Fruit fly (Drosophila melanogaster) whole organism, prepupa: ENCODE results near the gene CG42390.
A peak's percentile ranks its signal among the peaks of the same experiment; 100 is the strongest.

Experiments used
- CG10631 ChIP-seq: fragments of 200-800 bp; sonication (Bioruptor generic); optimal IDR thresholded peaks from 2 replicates; lab custom pipeline; 2016; ENCODE audit warnings: missing biosample characterization, missing genetic modification characterization
- CG11294 ChIP-seq: fragments of 200-800 bp; sonication (Bioruptor generic); IDR thresholded peaks from 2 replicates; pipeline ENCODE4 v1.3.6; 2022; ENCODE audit warnings: missing biosample characterization, missing genetic modification characterization
- CG11762 ChIP-seq: fragments of 200-800 bp; sonication (Bioruptor generic); optimal IDR thresholded peaks from 3 replicates; lab custom pipeline; 2016; ENCODE audit warnings: missing biosample characterization, missing genetic modification characterization; ENCODE audit not compliant: insufficient read depth
- CG15336 ChIP-seq: fragments of 200-800 bp; sonication (Bioruptor generic); IDR thresholded peaks from 2 replicates; pipeline ENCODE4 v1.3.6; 2022; ENCODE audit warnings: missing biosample characterization, missing genetic modification characterization
- CG32006 ChIP-seq: fragments of 200-800 bp; sonication (Bioruptor generic); optimal IDR thresholded peaks from 3 replicates; lab custom pipeline; 2017; ENCODE audit warnings: missing biosample characterization, mild to moderate bottlenecking, missing genetic modification characterization
- CG3919 ChIP-seq: fragments of 200-800 bp; sonication (Bioruptor generic); optimal IDR thresholded peaks from 3 replicates; lab custom pipeline; 2016; ENCODE audit warnings: missing biosample characterization, missing genetic modification characterization
- CG4318 ChIP-seq: fragments of 200-800 bp; sonication (Bioruptor generic); optimal IDR thresholded peaks from 3 replicates; lab custom pipeline; 2017; ENCODE audit warnings: missing biosample characterization, mild to moderate bottlenecking, missing genetic modification characterization
- CG6808 ChIP-seq: fragments of 200-800 bp; sonication (Bioruptor generic); optimal IDR thresholded peaks from 3 replicates; lab custom pipeline; 2017; ENCODE audit warnings: missing biosample characterization, missing genetic modification characterization, mild to moderate bottlenecking, moderate library complexity, missing genetic modification reagents
- CG8632 ChIP-seq: fragments of 200-800 bp; sonication (Bioruptor generic); optimal IDR thresholded peaks from 3 replicates; lab custom pipeline; 2016; ENCODE audit warnings: missing biosample characterization, missing genetic modification characterization
- CG9139 ChIP-seq: fragments of 200-800 bp; sonication (Bioruptor generic); optimal IDR thresholded peaks from 3 replicates; lab custom pipeline; 2017; ENCODE audit warnings: missing biosample characterization, mild to moderate bottlenecking, missing genetic modification characterization
- Eip78C ChIP-seq: fragments of 200-800 bp; sonication (Bioruptor generic); peaks from one replicate; lab custom pipeline; 2016; ENCODE audit warnings: missing biosample characterization, missing genetic modification characterization
- Ets96B ChIP-seq: fragments of 200-800 bp; optimal IDR thresholded peaks from 2 replicates; lab custom pipeline; 2019; ENCODE audit warnings: missing biosample characterization, mild to moderate bottlenecking, missing genetic modification characterization, moderate library complexity
- Gug ChIP-seq: fragments of 200-800 bp; sonication (Bioruptor generic); IDR thresholded peaks from 2 replicates; pipeline ENCODE4 v1.3.6; 2022; ENCODE audit warnings: missing biosample characterization, missing genetic modification characterization
- Hr38 ChIP-seq: sonication (Bioruptor generic); optimal IDR thresholded peaks from 2 replicates; lab custom pipeline; 2016; ENCODE audit warnings: missing biosample characterization, missing genetic modification characterization
- Met ChIP-seq: fragments of 200-800 bp; sonication (Bioruptor generic); optimal IDR thresholded peaks from 3 replicates; lab custom pipeline; 2016; ENCODE audit warnings: missing biosample characterization, missing genetic modification characterization
- OdsH ChIP-seq: fragments of 200-800 bp; sonication (Bioruptor generic); optimal IDR thresholded peaks from 3 replicates; lab custom pipeline; 2016; ENCODE audit warnings: missing biosample characterization, missing genetic modification characterization
- Smox ChIP-seq: fragments of 200-800 bp; sonication (Bioruptor generic); optimal IDR thresholded peaks from 3 replicates; lab custom pipeline; 2016; ENCODE audit warnings: missing biosample characterization, missing genetic modification characterization
- Sox102F ChIP-seq: fragments of 200-800 bp; sonication (Bioruptor generic); optimal IDR thresholded peaks from 2 replicates; lab custom pipeline; 2016; ENCODE audit warnings: missing biosample characterization, mild to moderate bottlenecking, missing genetic modification characterization
- Sox14 ChIP-seq: fragments of 200-800 bp; sonication (Bioruptor generic); optimal IDR thresholded peaks from 3 replicates; lab custom pipeline; 2016; ENCODE audit warnings: missing biosample characterization, missing genetic modification characterization
- acj6 ChIP-seq: fragments of 200-800 bp; sonication (Bioruptor generic); optimal IDR thresholded peaks from 3 replicates; lab custom pipeline; 2016; ENCODE audit warnings: missing biosample characterization, missing genetic modification characterization
- cyc ChIP-seq: fragments of 200-800 bp; sonication (Bioruptor generic); optimal IDR thresholded peaks from 3 replicates; lab custom pipeline; 2016; ENCODE audit warnings: missing biosample characterization, missing genetic modification characterization
- dac ChIP-seq: fragments of 200-800 bp; sonication (Bioruptor generic); optimal IDR thresholded peaks from 2 replicates; lab custom pipeline; 2017; ENCODE audit warnings: missing biosample characterization, mild to moderate bottlenecking, missing genetic modification characterization
- dsx ChIP-seq: fragments of 200-800 bp; optimal IDR thresholded peaks from 3 replicates; lab custom pipeline; 2019; ENCODE audit warnings: missing biosample characterization, mild to moderate bottlenecking, missing genetic modification characterization, moderate library complexity; ENCODE audit not compliant: poor library complexity, severe bottlenecking
- eg ChIP-seq: fragments of 200-800 bp; sonication (Bioruptor generic); IDR thresholded peaks from 3 replicates; pipeline ENCODE4 v1.3.6; 2022; ENCODE audit warnings: missing biosample characterization, missing genetic modification characterization
- fd59A ChIP-seq: fragments of 200-800 bp; sonication (Bioruptor generic); optimal IDR thresholded peaks from 2 replicates; lab custom pipeline; 2017; ENCODE audit warnings: missing biosample characterization, mild to moderate bottlenecking, missing genetic modification characterization, missing genetic modification reagents
- fd85E ChIP-seq: fragments of 200-800 bp; sonication (Bioruptor generic); optimal IDR thresholded peaks from 3 replicates; lab custom pipeline; 2016; ENCODE audit warnings: missing biosample characterization, missing genetic modification characterization
- lz ChIP-seq: fragments of 200-800 bp; sonication (Bioruptor generic); optimal IDR thresholded peaks from 3 replicates; lab custom pipeline; 2016; ENCODE audit warnings: missing biosample characterization, missing genetic modification characterization
- net ChIP-seq: fragments of 200-800 bp; sonication (Bioruptor generic); optimal IDR thresholded peaks from 3 replicates; lab custom pipeline; 2016; ENCODE audit warnings: missing biosample characterization, missing genetic modification characterization
- spab ChIP-seq: fragments of 200-800 bp; sonication (Bioruptor generic); optimal IDR thresholded peaks from 2 replicates; lab custom pipeline; 2017; ENCODE audit warnings: missing biosample characterization, mild to moderate bottlenecking, missing genetic modification characterization, missing genetic modification reagents
- svp ChIP-seq: fragments of 200-800 bp; sonication (Bioruptor generic); peaks from one replicate; lab custom pipeline; 2016; ENCODE audit warnings: missing biosample characterization, missing genetic modification characterization
- topi ChIP-seq: fragments of 200-800 bp; sonication (Bioruptor generic); optimal IDR thresholded peaks from 3 replicates; lab custom pipeline; 2016; ENCODE audit warnings: missing biosample characterization, missing genetic modification characterization
- vri ChIP-seq: fragments of 200-800 bp; sonication (Bioruptor generic); optimal IDR thresholded peaks from 3 replicates; lab custom pipeline; 2016; ENCODE audit warnings: missing biosample characterization, mild to moderate bottlenecking, missing genetic modification characterization

The CG42390 gene

DNA sequence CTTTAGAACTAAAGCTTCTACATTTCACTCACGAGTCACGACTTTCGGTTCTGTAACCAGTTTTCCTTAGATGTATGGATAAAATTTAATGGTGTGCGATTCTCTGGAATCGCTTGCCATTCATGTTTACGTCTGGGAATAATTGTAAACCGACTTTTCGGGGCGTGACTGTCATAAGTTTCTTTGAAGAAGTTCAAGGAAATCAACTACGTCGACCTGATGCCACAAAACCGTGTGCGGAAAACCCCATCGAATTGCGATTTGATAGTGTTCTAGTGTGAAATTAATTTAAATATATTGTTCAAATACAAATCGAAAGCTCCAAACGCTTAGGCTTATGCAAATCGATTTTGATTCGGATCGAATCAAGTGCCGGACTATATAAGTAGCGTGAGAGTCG is 33.1 kb upstream of the CG42390 start, which contains the start of gene BomBc3:
Gene BomBc3 (plus strand): TSS at position 301 of the 400 bp plus-strand sequence.
- TF ChIP-seq topi, result no peak
- TF ChIP-seq cyc, result no peak
- no peak for TF ChIP-seq Gug
- no peak for TF ChIP-seq CG10631 (GFP tag; lab: Kevin White, UChicago)
- TF ChIP-seq net (GFP tag; lab: Kevin White, UChicago), result no peak
- no peak for TF ChIP-seq CG4318 (GFP tag; lab: Kevin White, UChicago)
- TF ChIP-seq Hr38, result no peak
- TF ChIP-seq vri (GFP tag; lab: Kevin White, UChicago), result no peak
- TF ChIP-seq CG11294, result no peak
- TF ChIP-seq Smox (GFP tag; lab: Kevin White, UChicago), result no peak
- no peak for TF ChIP-seq Met
- no peak for TF ChIP-seq dac
- no peak for TF ChIP-seq fd59A (GFP tag; lab: Kevin White, UChicago)
- no peak for TF ChIP-seq spab (GFP tag; lab: Kevin White, UChicago)
- TF ChIP-seq CG3919, result no peak
- TF ChIP-seq dsx (GFP tag; lab: Kevin White, UChicago), result no peak
- no peak for TF ChIP-seq CG15336 (GFP tag; lab: Robert Waterston, UW)
- TF ChIP-seq Eip78C (GFP tag; lab: Kevin White, UChicago), result no peak
- TF ChIP-seq fd85E (GFP tag; lab: Kevin White, UChicago), result no peak
- TF ChIP-seq OdsH (GFP tag; lab: Kevin White, UChicago), result no peak

DNA sequence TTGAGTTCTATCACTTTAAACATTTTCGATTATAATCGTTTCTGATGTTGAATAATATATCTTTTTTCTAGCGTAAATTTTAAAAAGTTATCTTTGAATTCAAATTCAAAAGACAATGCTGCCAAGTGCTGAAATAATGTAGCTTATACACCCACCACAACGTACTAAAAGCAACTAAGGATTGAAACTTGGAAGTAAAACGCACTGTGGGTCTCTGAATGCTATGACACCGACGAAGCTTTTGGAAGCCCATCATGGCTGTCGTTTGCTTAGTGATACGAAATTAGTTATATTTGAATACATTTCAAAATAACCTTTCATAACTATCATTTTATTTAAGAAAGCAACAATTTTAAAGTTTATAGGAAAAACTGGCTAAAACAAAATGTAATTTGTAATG is 25.9 kb upstream of the CG42390 start:
- TF ChIP-seq dac (no peak), CG6808 (GFP tag; lab: Kevin White, UChicago) (peak; percentile 99)

DNA sequence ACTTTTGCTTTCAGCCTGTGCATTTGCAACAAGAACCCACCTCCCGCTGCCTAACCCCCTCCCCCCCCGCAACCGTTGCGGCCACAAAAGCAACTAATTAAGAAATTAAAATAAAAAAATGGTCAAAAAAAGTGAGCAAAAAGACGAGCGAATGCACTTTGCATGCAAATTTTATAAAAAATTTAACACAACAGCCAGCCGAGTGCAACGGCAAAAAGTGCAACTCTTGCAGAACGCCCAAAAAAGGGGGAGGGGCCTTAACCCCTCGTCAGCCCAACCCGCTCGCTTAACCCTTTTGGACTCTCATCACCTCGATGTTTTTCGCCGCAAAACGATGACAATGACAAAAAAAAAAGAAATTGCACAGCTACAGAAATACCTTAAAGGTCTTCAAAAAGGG is 23.0 kb upstream of the CG42390 start:
- TF ChIP-seq Ets96B (no peak), acj6 (GFP tag; lab: Kevin White, UChicago) (no peak)

DNA sequence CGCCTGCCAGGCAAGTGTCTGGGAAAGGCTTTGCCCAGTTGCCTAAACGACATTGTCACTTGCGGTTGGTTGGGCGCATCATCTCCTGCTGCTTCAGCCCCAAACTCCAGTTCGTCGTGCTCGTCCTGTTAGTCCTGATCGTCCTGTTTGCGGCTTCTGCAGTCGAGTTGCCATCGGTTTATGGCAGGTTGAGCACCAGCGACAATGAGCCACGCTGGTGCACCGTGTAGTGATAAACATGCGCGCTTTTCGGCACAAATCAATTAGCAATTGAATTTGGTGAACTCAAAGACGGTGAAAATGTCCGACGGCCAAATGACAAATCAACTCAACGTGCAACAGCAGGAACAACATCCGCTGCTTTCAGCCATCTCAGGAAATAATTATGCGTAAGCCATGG is 16.7 kb upstream of the CG42390 start, which contains the start of gene CG13407:
Gene CG13407 (plus strand): TSS at position 301 of the 400 bp plus-strand sequence.
- TF ChIP-seq topi, result no peak
- no peak for TF ChIP-seq net (GFP tag; lab: Kevin White, UChicago)
- no peak for TF ChIP-seq eg
- TF ChIP-seq CG6808 (GFP tag; lab: Kevin White, UChicago), result no peak
- TF ChIP-seq CG9139, result no peak
- TF ChIP-seq svp, result no peak
- TF ChIP-seq Sox14, result no peak
- TF ChIP-seq CG3919, result no peak

DNA sequence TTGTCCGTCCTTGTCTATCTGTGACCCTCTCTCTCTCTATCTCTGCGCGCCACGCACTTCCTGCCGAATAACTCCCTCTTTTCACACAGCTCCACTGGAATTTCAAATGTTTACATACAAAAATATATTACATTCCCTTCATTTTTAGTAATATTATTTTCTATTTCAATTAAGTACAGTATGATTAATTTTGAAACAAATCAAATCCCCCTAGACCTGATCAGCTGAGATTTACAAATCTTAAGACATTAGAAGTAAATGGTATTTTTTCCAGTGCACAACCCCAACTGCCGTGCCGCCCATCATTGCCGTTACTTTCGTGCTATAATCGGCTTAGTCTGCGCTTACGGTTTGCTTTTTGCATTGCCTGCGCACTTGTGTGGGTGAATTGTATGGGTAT is 11.5 kb upstream of the CG42390 start:
- TF ChIP-seq eg (no peak), CG32006 (GFP tag; lab: Kevin White, UChicago) (peak; percentile 5), Sox14 (no peak), CG10631 (GFP tag; lab: Kevin White, UChicago) (no peak), Sox102F (GFP tag; lab: Kevin White, UChicago) (no peak)

DNA sequence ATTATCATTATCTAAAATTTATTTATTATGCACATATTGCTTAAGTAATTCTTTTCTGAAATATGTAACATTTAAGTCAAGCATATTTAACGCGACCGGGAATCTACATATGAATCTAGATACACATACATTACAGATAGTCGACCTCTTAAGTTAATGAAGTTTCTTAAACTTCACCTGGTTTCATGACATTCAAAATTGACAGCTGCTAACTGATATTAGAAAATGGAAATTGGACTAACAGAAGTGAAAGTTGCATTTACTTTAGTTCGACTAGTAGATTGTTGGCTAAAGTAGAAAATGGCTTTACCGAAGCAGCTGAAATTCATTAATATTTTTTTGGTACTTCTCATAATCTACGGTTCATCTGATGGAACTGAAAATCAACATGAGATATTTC is 6.7 kb upstream of the CG42390 start, which contains the start of gene Ir94a:
Gene Ir94a (plus strand): TSS at position 301 of the 400 bp plus-strand sequence.
- TF ChIP-seq CG11762 (no peak), lz (GFP tag; lab: Kevin White, UChicago) (no peak), OdsH (GFP tag; lab: Kevin White, UChicago) (no peak), eg (no peak), Sox14 (no peak), CG8632 (GFP tag; lab: Kevin White, UChicago) (no peak)
